Worm (Caenorhabditis elegans): ENCODE data around the gene byn-1.
A peak's percentile ranks its signal among the peaks of the same experiment; 100 is the strongest.

The byn-1 gene

ce11 chrIII:6914840-6915239 is 17.0 kb upstream of the byn-1 start:
- TF ChIP-seq unc-42 (tag; optimal IDR thresholded peaks at IDR 0.05) (peak; percentile 69), K09A11.1 (tag; optimal IDR thresholded peaks at IDR 0.05; ENCODE audit: insufficient read depth) (no peak)

DNA sequence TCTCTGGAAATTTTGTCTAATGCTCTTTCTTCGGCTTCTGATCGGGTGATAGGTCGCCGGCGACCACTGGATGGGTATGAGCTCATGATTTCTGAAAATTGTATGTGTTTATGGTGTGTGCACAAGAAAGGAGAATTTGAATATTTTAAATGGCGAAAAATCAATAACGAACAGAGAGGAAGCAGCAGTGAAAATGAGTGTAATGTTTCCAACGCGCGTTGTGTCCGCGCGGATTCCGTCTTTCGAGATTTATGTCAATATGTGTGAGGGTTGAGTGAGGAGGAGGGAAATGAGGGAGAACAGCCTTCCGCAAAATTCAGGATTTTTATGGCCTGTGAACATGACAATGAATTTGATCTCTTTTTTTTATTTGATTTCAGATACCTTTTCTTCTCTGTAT is 3.1 kb upstream of the byn-1 start, which contains the start of gene flap-1:
Gene flap-1, minus strand, starts transcription at position 101 of the 400 bp plus-strand sequence.
- TF ChIP-seq ceh-9 (tag; optimal IDR thresholded peaks at IDR 0.05) (no peak), ceh-48 (tag; optimal IDR thresholded peaks at IDR 0.05) (peak; percentile 45), unc-55 (GFP tag; optimal IDR thresholded peaks at IDR 0.05) (peak; percentile 42), ref-2 (tag; optimal IDR thresholded peaks at IDR 0.05) (no peak), hlh-30 (tag; optimal IDR thresholded peaks at IDR 0.05; ENCODE audit: insufficient read depth) (no peak), nfya-1 (tag; optimal IDR thresholded peaks at IDR 0.05) (no peak)

DNA sequence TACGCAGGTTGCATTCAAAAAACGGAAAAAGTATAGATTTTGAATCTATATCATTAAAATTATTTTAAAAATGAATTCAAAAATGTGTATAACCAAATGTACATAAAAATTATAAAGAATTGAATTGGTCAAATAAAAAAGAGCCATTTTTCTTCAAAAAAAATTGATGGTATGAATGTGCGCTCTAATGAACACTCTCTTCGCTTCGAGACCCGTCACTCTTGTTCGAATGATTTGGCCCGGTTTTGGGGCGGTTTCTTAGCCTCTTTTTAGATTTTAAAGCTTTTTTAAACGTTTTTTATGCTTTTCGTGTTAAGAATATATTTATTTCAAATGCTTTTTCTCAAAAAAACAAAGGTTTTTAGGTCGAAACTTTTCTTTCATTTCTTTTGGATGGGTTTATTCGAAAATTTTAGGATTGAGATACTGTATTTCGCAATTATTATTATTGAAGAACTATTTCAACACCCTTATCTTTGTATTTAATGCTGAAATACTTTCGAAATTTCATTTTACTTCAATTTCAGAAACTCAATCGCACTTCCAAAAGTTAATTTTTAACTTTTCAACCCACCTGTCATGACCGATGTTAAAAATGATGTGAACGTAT is 2.1 kb upstream of the byn-1 start, which contains the start of gene inf-1:
Gene inf-1, plus strand, starts transcription at position 577 of the 610 bp plus-strand sequence.
- no peak for TF ChIP-seq sdc-2 (tag; optimal IDR thresholded peaks at IDR 0.05)
- no peak for TF ChIP-seq fax-1 (tag; optimal IDR thresholded peaks at IDR 0.05)

- TF ChIP-seq ceh-22 (tag; optimal IDR thresholded peaks at IDR 0.05) (no peak), sox-4 (tag; optimal IDR thresholded peaks at IDR 0.05) (no peak), ceh-9 (tag; optimal IDR thresholded peaks at IDR 0.05) (no peak), odd-2 (tag; optimal IDR thresholded peaks at IDR 0.05) (no peak), che-1 (tag; optimal IDR thresholded peaks at IDR 0.05) (no peak), K09A11.1 (tag; optimal IDR thresholded peaks at IDR 0.05; ENCODE audit: insufficient read depth) (no peak), hlh-13 (GFP tag; optimal IDR thresholded peaks at IDR 0.05) (no peak), C08G9.2 (tag; optimal IDR thresholded peaks at IDR 0.05) (no peak), lim-6 (tag; optimal IDR thresholded peaks at IDR 0.05) (no peak), mec-3 (tag; optimal IDR thresholded peaks at IDR 0.05; ENCODE audit: borderline replicate concordance) (no peak), syd-9 (tag; optimal IDR thresholded peaks at IDR 0.05) (no peak), unc-86 (tag; optimal IDR thresholded peaks at IDR 0.05) (no peak), lin-11 (tag; optimal IDR thresholded peaks at IDR 0.05) (no peak), sdc-2 (tag; optimal IDR thresholded peaks at IDR 0.05) (no peak), ceh-34 (tag; optimal IDR thresholded peaks at IDR 0.05) (no peak)
Observed at ce11 chrIII:6935269-6936017, 3.6 kb downstream of the byn-1 start, which contains the start of the genes F57B9.8 and coq-2. Gene F57B9.8, minus strand, starts transcription at chrIII:6935319. Gene coq-2, plus strand, starts transcription at chrIII:6935967.

ce11 chrIII:6939523-6939922 is 7.7 kb downstream of the byn-1 start, which contains the start of gene F57B9.3:
Gene F57B9.3, plus strand, starts transcription at chrIII:6939823.
- TF ChIP-seq npax-4 (tag; optimal IDR thresholded peaks at IDR 0.05) (no peak), madf-2 (tag; optimal IDR thresholded peaks at IDR 0.05) (no peak), tbx-7 (tag; optimal IDR thresholded peaks at IDR 0.05) (no peak), ceh-31 (tag; optimal IDR thresholded peaks at IDR 0.05) (no peak), unc-55 (GFP tag; optimal IDR thresholded peaks at IDR 0.05) (no peak), zip-5 (tag; optimal IDR thresholded peaks at IDR 0.05) (no peak)

ce11 chrIII:6945319-6945718 is 13.5 kb downstream of the byn-1 start:
- TF ChIP-seq F13H6.1 (tag; optimal IDR thresholded peaks at IDR 0.05) (no peak), npax-4 (tag; optimal IDR thresholded peaks at IDR 0.05) (no peak), Y22D7AL.16 (tag; optimal IDR thresholded peaks at IDR 0.05) (no peak), unc-86 (tag; optimal IDR thresholded peaks at IDR 0.05) (no peak), hlh-8 (tag; optimal IDR thresholded peaks at IDR 0.05) (no peak), pqm-1 (tag; optimal IDR thresholded peaks at IDR 0.05) (no peak), elt-2 (tag; optimal IDR thresholded peaks at IDR 0.05) (no peak), ceh-34 (tag; optimal IDR thresholded peaks at IDR 0.05) (no peak), che-1 (tag; optimal IDR thresholded peaks at IDR 0.05) (no peak), tbx-7 (tag; optimal IDR thresholded peaks at IDR 0.05) (no peak), ets-4 (tag; optimal IDR thresholded peaks at IDR 0.05) (no peak), ceh-19 (GFP tag; optimal IDR thresholded peaks at IDR 0.05) (no peak), C38D4.7 (GFP tag; optimal IDR thresholded peaks at IDR 0.05) (no peak), nfya-1 (tag; optimal IDR thresholded peaks at IDR 0.05) (no peak), nhr-232 (tag; optimal IDR thresholded peaks at IDR 0.05) (no peak), ceh-2 (tag; optimal IDR thresholded peaks at IDR 0.05) (no peak), sox-2 (GFP tag; IDR thresholded peaks at IDR 0.05) (no peak), eyg-1 (tag; optimal IDR thresholded peaks at IDR 0.05) (no peak), fkh-10 (GFP tag; optimal IDR thresholded peaks at IDR 0.05) (no peak), mec-3 (tag; optimal IDR thresholded peaks at IDR 0.05; ENCODE audit: borderline replicate concordance) (no peak)
